Worm (Caenorhabditis elegans) whole organism, mixed stage, embryonic: ENCODE measurements around the gene R07E4.1.

Experiments
- elt-3 ChIP-seq: fragments of 150-350 bp; optimal IDR thresholded peaks from 2 replicates; lab custom pipeline; 2014; ENCODE audit warnings: missing biosample characterization, missing genetic modification characterization
- mab-5 ChIP-seq: fragments of 150-350 bp; optimal IDR thresholded peaks from 2 replicates; lab custom pipeline; 2014; ENCODE audit warnings: missing biosample characterization, missing genetic modification characterization

DNA sequence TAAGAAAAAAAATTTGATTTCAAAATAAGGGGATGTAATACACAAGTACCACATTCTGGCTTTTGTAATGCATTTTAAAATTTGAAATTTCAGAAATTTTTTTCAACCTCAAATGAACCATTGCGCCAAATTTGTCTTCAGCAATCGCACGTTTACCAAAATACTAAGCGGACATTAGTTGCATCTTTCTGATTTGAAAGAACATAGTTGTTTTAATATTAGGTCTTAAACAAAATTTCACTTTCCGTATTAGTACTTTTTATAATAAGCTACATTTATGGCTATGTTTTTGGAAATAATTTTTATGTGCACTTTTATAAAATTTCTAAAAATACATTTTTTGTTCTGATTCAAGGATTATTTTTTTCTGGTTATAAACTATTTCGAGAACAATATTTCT is 44.9 kb downstream of the R07E4.1 start, which contains the start of gene sups-1:
- TF ChIP-seq mab-5 (tag; lab: Kevin White, UChicago) (no peak), elt-3 (no peak)
